Worm (Caenorhabditis elegans): Measurements from ENCODE around the gene cisd-1.

DNA sequence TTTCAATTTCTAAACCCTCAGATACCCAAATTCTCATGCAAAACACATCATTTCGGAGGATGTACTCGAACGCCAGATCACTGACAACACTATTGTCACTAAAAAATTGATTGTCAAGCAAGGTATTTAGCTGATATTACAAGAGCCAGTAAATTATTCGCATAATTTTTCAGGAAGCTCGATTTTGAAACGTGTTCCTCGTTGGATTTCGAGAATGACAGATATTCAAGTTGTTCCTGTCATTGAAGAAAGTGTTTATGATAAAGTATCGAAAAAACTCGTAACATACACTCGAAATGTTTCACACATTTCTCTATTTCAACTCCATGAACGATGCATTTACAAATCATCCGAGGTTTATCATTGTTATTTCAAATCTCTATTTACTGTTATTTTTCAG lies 26.4 kb upstream of the cisd-1 start:
- TF ChIP-seq ceh-82 (tag; optimal IDR thresholded peaks at IDR 0.05) (no peak), zfp-3 (GFP tag; conservative IDR thresholded peaks at IDR 0.05) (no peak), ama-1 (optimal IDR thresholded peaks at IDR 0.05) (no peak), dpl-1 (GFP tag; optimal IDR thresholded peaks at IDR 0.05) (no peak), lin-15B (tag; optimal IDR thresholded peaks at IDR 0.05) (no peak), lin-1 (GFP tag; IDR thresholded peaks at IDR 0.05) (no peak), snpc-4 (tag; optimal IDR thresholded peaks at IDR 0.05) (no peak), spr-3 (GFP tag; optimal IDR thresholded peaks at IDR 0.05) (no peak), unc-62 (GFP tag; optimal IDR thresholded peaks at IDR 0.05 in 1 of 2) (no peak), unc-62 (tag; optimal IDR thresholded peaks at IDR 0.05) (no peak), lin-13 (GFP tag; optimal IDR thresholded peaks at IDR 0.05) (no peak), jun-1 (tag; optimal IDR thresholded peaks at IDR 0.05) (no peak)
